2 fruit fly cellular contexts compared by ENCODE assay signal in the genomic region with DNA sequence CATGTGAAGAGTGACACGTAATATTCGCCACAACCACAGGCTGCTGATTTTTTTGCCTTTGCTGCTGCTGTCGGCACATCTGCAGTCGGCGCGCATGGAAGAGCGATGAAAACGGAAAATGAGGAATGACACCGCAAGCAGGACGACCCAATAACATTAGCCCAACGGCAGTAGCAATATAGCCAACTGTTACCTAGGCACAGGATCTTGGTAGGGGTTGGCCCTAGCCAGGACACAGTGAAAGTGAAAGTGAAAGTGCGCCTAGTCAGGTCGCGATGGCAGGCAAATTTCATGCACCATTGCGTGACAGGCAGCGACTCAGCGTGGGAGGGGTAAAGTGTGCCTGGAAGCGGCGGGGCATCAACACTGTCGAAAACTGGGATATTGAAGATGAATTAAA.
A peak's percentile ranks its signal among the peaks of the same experiment; 100 is the strongest.
TF ChIP-seq lines count a peak whose summit lies in the region.

No protein-coding gene starts in this region.

- TF ChIP-seq CTCF in whole organism, embryonic (GFP tag; optimal IDR thresholded peaks at IDR 0.05; lab: Kevin White, UChicago), result no peak

TF ChIP-seq in whole organism, embryonic, 481 proteins besides CTCF, POLR2A, EP300 and RAD21:
- TF ChIP-seq CG17912 (GFP tag; optimal IDR thresholded peaks at IDR 0.05; lab: Kevin White, UChicago) (no peak), dan (GFP tag; IDR thresholded peaks at IDR 0.05; lab: Robert Waterston, UW) (no peak), CG16815 (GFP tag; optimal IDR thresholded peaks at IDR 0.05; lab: Kevin White, UChicago) (no peak), tll (GFP tag; optimal IDR thresholded peaks at IDR 0.05; lab: Kevin White, UChicago) (peak in 1 of 2 experiments; percentile 79), CG15479 (GFP tag; optimal IDR thresholded peaks at IDR 0.05; lab: Kevin White, UChicago) (peak; percentile 98), sd (tag; optimal IDR thresholded peaks at IDR 0.05; lab: Kevin White, UChicago) (no peak), cad (GFP tag; optimal IDR thresholded peaks at IDR 0.05; lab: Kevin White, UChicago) (peak; percentile 28), CG10959 (GFP tag; IDR thresholded peaks at IDR 0.05; lab: Robert Waterston, UW) (no peak), cas (GFP tag; IDR thresholded peaks at IDR 0.05; lab: Robert Waterston, UW) (no peak), zen (tag; optimal IDR thresholded peaks at IDR 0.05; lab: Kevin White, UChicago) (peak; percentile 50), CG8478 (optimal IDR thresholded peaks at IDR 0.05; lab: Kevin White, UChicago) (peak; percentile 26), zf30C (GFP tag; optimal IDR thresholded peaks at IDR 0.05; lab: Kevin White, UChicago) (peak; percentile 19), Ets65A (GFP tag; lab: Kevin White, UChicago) (peak; percentile 6), CG4707 (GFP tag; optimal IDR thresholded peaks at IDR 0.05; lab: Kevin White, UChicago) (no peak), CG10321 (GFP tag; IDR thresholded peaks at IDR 0.05; lab: Robert Waterston, UW) (no peak), Fer3 (tag; optimal IDR thresholded peaks at IDR 0.05; lab: Kevin White, UChicago) (no peak)
TF ChIP-seq in whole organism, embryonic: peak in this region for 7.

TF ChIP-seq in whole organism, prepupa, 60 proteins besides CTCF, POLR2A, EP300 and RAD21:
- TF ChIP-seq Blimp-1 (GFP tag; optimal IDR thresholded peaks at IDR 0.05; lab: Kevin White, UChicago) (no peak), CG11762 (GFP tag; optimal IDR thresholded peaks at IDR 0.05; lab: Kevin White, UChicago; ENCODE audit: insufficient read depth) (no peak), Lpt (GFP tag; optimal IDR thresholded peaks at IDR 0.05; lab: Kevin White, UChicago) (no peak), Smox (GFP tag; optimal IDR thresholded peaks at IDR 0.05; lab: Kevin White, UChicago) (no peak), svp (GFP tag; lab: Kevin White, UChicago) (peak; percentile 16), CG3032 (tag; optimal IDR thresholded peaks at IDR 0.05; lab: Kevin White, UChicago) (no peak), dac (GFP tag; optimal IDR thresholded peaks at IDR 0.05; lab: Kevin White, UChicago) (no peak)
